Worm (Caenorhabditis elegans): ENCODE data around the gene srw-76.

DNA sequence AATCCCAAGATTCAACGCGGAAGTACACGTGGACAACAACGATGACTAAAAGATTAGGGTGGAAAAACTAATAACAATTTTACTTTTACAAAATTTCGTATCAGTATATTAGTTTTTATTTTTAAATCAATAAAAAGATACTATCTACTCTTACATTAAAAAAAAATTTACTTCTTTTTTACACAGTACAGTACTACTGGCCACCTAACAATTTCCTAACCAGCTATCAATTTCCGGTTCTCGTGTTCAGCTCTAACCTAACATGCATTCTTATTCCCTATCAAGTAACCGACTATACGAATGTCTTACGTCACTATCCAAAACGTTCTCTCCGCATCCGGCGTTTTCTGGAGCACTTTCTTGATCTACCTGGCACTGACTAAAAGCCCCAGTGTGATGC, 8.5 kb downstream of the srw-76 start, which contains the start of gene srd-21:
- no peak for TF ChIP-seq odd-2 (tag; optimal IDR thresholded peaks at IDR 0.05)
- no peak for TF ChIP-seq nhr-11 (tag; optimal IDR thresholded peaks at IDR 0.05)
